Fruit fly (Drosophila melanogaster): ENCODE measurements around the gene CG7251.

DNA sequence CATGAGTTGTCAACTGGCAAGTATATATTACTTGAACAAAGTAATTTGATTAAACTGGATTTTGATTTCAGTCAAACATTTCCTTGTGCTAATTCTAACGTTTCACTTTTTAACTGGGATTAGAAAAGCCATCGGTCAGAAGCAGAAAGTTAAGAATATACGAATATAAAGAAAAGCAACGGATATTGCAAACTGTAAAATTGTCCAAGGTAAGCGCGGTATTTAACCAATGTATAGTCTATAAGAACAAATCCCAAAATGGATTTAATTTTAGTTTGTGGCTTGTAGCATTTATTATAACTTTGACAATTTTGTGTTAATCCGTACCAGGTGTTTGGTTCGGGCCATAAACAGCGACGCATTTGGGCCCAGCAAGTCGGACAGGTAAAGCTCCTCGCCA lies 36.7 kb downstream of the CG7251 start, which contains the start of gene CG18269:
- TF ChIP-seq Myc (optimal IDR thresholded peaks at IDR 0.05) (no peak), pan (optimal IDR thresholded peaks at IDR 0.05) (no peak), Dfd (GFP tag; optimal IDR thresholded peaks at IDR 0.05) (no peak), usp (GFP tag; optimal IDR thresholded peaks at IDR 0.05) (no peak), psq (GFP tag; optimal IDR thresholded peaks at IDR 0.05) (no peak), br (GFP tag; optimal IDR thresholded peaks at IDR 0.05) (no peak)

All from whole organism, wandering third instar larva.